Worm (Caenorhabditis elegans) whole organism, early embryonic: ENCODE results near the gene sri-71.
"Not testable (repeated sequence)": the region's sequence is repeated elsewhere in the genome, so short reads cannot be mapped to it uniquely, and the experiment has no call there.

Source experiments
- F13C5.2 ChIP-seq: sonication (generic microtip); optimal IDR thresholded peaks from 2 replicates; lab custom pipeline; 2017; ENCODE audit warnings: mild to moderate bottlenecking, missing genetic modification characterization, inconsistent platforms, missing compliant biosample characterization
- aly-1 ChIP-seq: sonication (generic microtip); optimal IDR thresholded peaks from 2 replicates; lab custom pipeline; 2016; ENCODE audit warnings: missing genetic modification characterization, missing compliant biosample characterization
- ama-1 ChIP-seq: fragments of 150-350 bp; optimal IDR thresholded peaks from 2 replicates; lab custom pipeline; 2014
- ceh-13 ChIP-seq: fragments of 200-800 bp; sonication (Bioruptor generic); optimal IDR thresholded peaks from 2 replicates; lab custom pipeline; 2018; ENCODE audit warnings: mild to moderate bottlenecking, missing genetic modification characterization, missing compliant biosample characterization
- ets-7 ChIP-seq: sonication (generic microtip); optimal IDR thresholded peaks from 2 replicates; lab custom pipeline; 2016; ENCODE audit warnings: missing genotype, missing genetic modification characterization, missing compliant biosample characterization
- flt-1 ChIP-seq: fragments of 200-800 bp; sonication (Bioruptor generic); IDR thresholded peaks from 2 replicates; pipeline ENCODE4 v1.3.6; 2022; ENCODE audit warnings: missing genetic modification characterization, missing compliant biosample characterization
- hmbx-1 ChIP-seq: sonication (generic microtip); optimal IDR thresholded peaks from 2 replicates; lab custom pipeline; 2016; ENCODE audit warnings: mild to moderate bottlenecking, missing genetic modification characterization, missing compliant biosample characterization
- hnd-1 ChIP-seq: sonication (generic microtip); optimal IDR thresholded peaks from 2 replicates; lab custom pipeline; 2016; ENCODE audit warnings: missing genetic modification characterization, missing compliant biosample characterization
- sea-1 ChIP-seq: fragments of 200-800 bp; sonication (Bioruptor generic); conservative IDR thresholded peaks from 2 replicates; pipeline ENCODE4 v1.3.6; 2022; ENCODE audit warnings: missing genetic modification characterization, missing compliant biosample characterization
- tbx-37 ChIP-seq: fragments of 200-800 bp; sonication (Bioruptor generic); conservative IDR thresholded peaks from 2 replicates; pipeline ENCODE4 v1.3.6; 2022; ENCODE audit warnings: missing genetic modification reagents, missing genetic modification characterization, missing compliant biosample characterization

ce11 chrII:2600176-2600575 lies 27.4 kb upstream of the sri-71 start, which contains the start of gene F33H12.1:
- TF ChIP-seq ama-1 (lab: Kevin White, UChicago); flt-1 (GFP tag; lab: Robert Waterston, UW); F13C5.2 (tag; lab: Kevin White, UChicago); tbx-37 (GFP tag; lab: Robert Waterston, UW); hmbx-1 (tag; lab: Kevin White, UChicago); hnd-1 (tag; lab: Kevin White, UChicago); sea-1 (GFP tag; lab: Robert Waterston, UW); ceh-13 (GFP tag; lab: Kevin White, UChicago); ets-7 (tag; lab: Kevin White, UChicago); aly-1 (tag; lab: Kevin White, UChicago): not testable (repeated sequence)
